Worm (Caenorhabditis elegans) whole organism, L3 larva: Measurements from ENCODE around the gene srh-296.
A peak's percentile ranks its signal among the peaks of the same experiment; 100 is the strongest.

Experiments used
- R02D3.7 ChIP-seq: fragments of 150-350 bp; optimal IDR thresholded peaks from 2 replicates; lab custom pipeline; 2014; ENCODE audit warnings: missing biosample characterization, missing genetic modification characterization
- ZK546.5 ChIP-seq: sonication (generic microtip); optimal IDR thresholded peaks from 2 replicates; lab custom pipeline; 2017; ENCODE audit warnings: missing biosample characterization, missing genetic modification characterization
- aly-2 ChIP-seq: fragments of 150-350 bp; optimal IDR thresholded peaks from 2 replicates; lab custom pipeline; 2014; ENCODE audit warnings: missing biosample characterization, missing genetic modification characterization
- ama-1 ChIP-seq: fragments of 150-350 bp; optimal IDR thresholded peaks from 2 replicates; lab custom pipeline; 2018
- ceh-16 ChIP-seq: sonication (generic microtip); optimal IDR thresholded peaks from 2 replicates; lab custom pipeline; 2017; ENCODE audit warnings: missing biosample characterization, missing genetic modification characterization
- ceh-28 ChIP-seq: fragments of 150-350 bp; optimal IDR thresholded peaks from 2 replicates; lab custom pipeline; 2014; ENCODE audit warnings: missing biosample characterization, missing genetic modification reagents, missing genetic modification characterization
- ceh-82 ChIP-seq: fragments of 150-350 bp; optimal IDR thresholded peaks from 2 replicates; lab custom pipeline; 2014; ENCODE audit warnings: missing biosample characterization, missing genetic modification characterization
- ceh-9 ChIP-seq: sonication (generic microtip); optimal IDR thresholded peaks from 2 replicates; lab custom pipeline; 2018; ENCODE audit warnings: missing biosample characterization, missing genetic modification characterization
- daf-12 ChIP-seq: fragments of 150-350 bp; optimal IDR thresholded peaks from 2 replicates; lab custom pipeline; 2014; ENCODE audit warnings: missing biosample characterization, missing genetic modification reagents, missing genetic modification characterization
- egl-27 ChIP-seq: sonication (generic microtip); optimal IDR thresholded peaks from 4 replicates; lab custom pipeline; 2017; ENCODE audit warnings: missing biosample characterization, missing genetic modification reagents, missing genetic modification characterization
- egl-5 ChIP-seq: fragments of 150-350 bp; optimal IDR thresholded peaks from 2 replicates; lab custom pipeline; 2017; ENCODE audit warnings: missing biosample characterization, missing genetic modification reagents, missing genetic modification characterization, inconsistent platforms
- elt-1 ChIP-seq: fragments of 150-350 bp; optimal IDR thresholded peaks from 2 replicates; lab custom pipeline; 2014; ENCODE audit warnings: missing biosample characterization, missing genetic modification characterization
- elt-2 ChIP-seq: sonication (generic microtip); optimal IDR thresholded peaks from 2 replicates; lab custom pipeline; 2016; ENCODE audit warnings: missing genetic modification reagents, mild to moderate bottlenecking, missing genetic modification characterization, missing compliant biosample characterization
- elt-3 ChIP-seq, 3 experiments: fragments of 150-350 bp in 1 of 3; sonication (generic microtip) in 2 of 3; optimal IDR thresholded peaks; 2 replicates in 2 of 3; 4 replicates in 1 of 3; lab custom pipeline; 2014 to 2017; ENCODE audit warnings: missing biosample characterization in 3 of 3, missing genetic modification characterization in 3 of 3
- eor-1 ChIP-seq, 2 experiments: fragments of 150-350 bp; optimal IDR thresholded peaks; 2 replicates each; lab custom pipeline; 2014 to 2018; ENCODE audit warnings: missing biosample characterization in 2 of 2, missing genetic modification characterization in 2 of 2
- fkh-10 ChIP-seq: sonication (generic microtip); optimal IDR thresholded peaks from 2 replicates; lab custom pipeline; 2017; ENCODE audit warnings: missing biosample characterization, missing genetic modification reagents, missing genetic modification characterization
- fkh-2 ChIP-seq: fragments of 150-350 bp; optimal IDR thresholded peaks from 2 replicates; lab custom pipeline; 2014; ENCODE audit warnings: missing biosample characterization, missing genetic modification reagents, missing genetic modification characterization
- fos-1 ChIP-seq: fragments of 150-350 bp; optimal IDR thresholded peaks from 2 replicates; lab custom pipeline; 2014; ENCODE audit warnings: missing biosample characterization, missing genetic modification characterization
- hmg-11 ChIP-seq: sonication (generic microtip); optimal IDR thresholded peaks from 2 replicates; lab custom pipeline; 2016; ENCODE audit warnings: missing genetic modification characterization, missing compliant biosample characterization
- jun-1 ChIP-seq: fragments of 150-350 bp; optimal IDR thresholded peaks from 2 replicates; lab custom pipeline; 2014; ENCODE audit warnings: missing biosample characterization, missing genetic modification reagents, missing genetic modification characterization
- lin-15B ChIP-seq: fragments of 150-350 bp; optimal IDR thresholded peaks from 2 replicates; lab custom pipeline; 2014; ENCODE audit warnings: missing biosample characterization, missing genetic modification characterization
- lin-39 ChIP-seq: fragments of 150-350 bp; optimal IDR thresholded peaks from 2 replicates; lab custom pipeline; 2018; ENCODE audit warnings: missing biosample characterization, missing genetic modification reagents, missing genetic modification characterization
- lsy-12 ChIP-seq: sonication (generic microtip); optimal IDR thresholded peaks from 2 replicates; lab custom pipeline; 2016; ENCODE audit warnings: mild to moderate bottlenecking, missing genetic modification characterization, missing compliant biosample characterization
- mdl-1 ChIP-seq: fragments of 150-350 bp; optimal IDR thresholded peaks from 2 replicates; lab custom pipeline; 2014; ENCODE audit warnings: missing biosample characterization, missing genetic modification characterization
- mml-1 ChIP-seq: fragments of 150-350 bp; sonication (generic microtip); optimal IDR thresholded peaks from 3 replicates; lab custom pipeline; 2014; ENCODE audit warnings: missing biosample characterization, missing genetic modification characterization
- nfya-1 ChIP-seq: sonication (generic microtip); optimal IDR thresholded peaks from 2 replicates; lab custom pipeline; 2017; ENCODE audit warnings: missing genetic modification characterization, mild to moderate bottlenecking, missing compliant biosample characterization, antibody characterized with exemption, moderate library complexity; ENCODE audit not compliant: insufficient read depth
- nhr-11 ChIP-seq: fragments of 150-350 bp; optimal IDR thresholded peaks from 2 replicates; lab custom pipeline; 2014; ENCODE audit warnings: missing biosample characterization, missing genetic modification characterization
- nhr-12 ChIP-seq: fragments of 150-350 bp; optimal IDR thresholded peaks from 2 replicates; lab custom pipeline; 2014; ENCODE audit warnings: missing biosample characterization, missing genetic modification characterization
- nhr-23 ChIP-seq: fragments of 150-350 bp; optimal IDR thresholded peaks from 2 replicates; lab custom pipeline; 2014; ENCODE audit warnings: missing biosample characterization, missing genetic modification reagents, missing genetic modification characterization
- nhr-237 ChIP-seq: fragments of 150-350 bp; optimal IDR thresholded peaks from 2 replicates; lab custom pipeline; 2014; ENCODE audit warnings: missing biosample characterization, missing genetic modification characterization
- nhr-25 ChIP-seq: sonication (generic microtip); optimal IDR thresholded peaks from 2 replicates; lab custom pipeline; 2017; ENCODE audit warnings: missing biosample characterization, missing genetic modification characterization
- nhr-28 ChIP-seq: fragments of 150-350 bp; optimal IDR thresholded peaks from 2 replicates; lab custom pipeline; 2014; ENCODE audit warnings: missing biosample characterization, missing genetic modification characterization
- nhr-43 ChIP-seq: sonication (generic microtip); optimal IDR thresholded peaks from 2 replicates; lab custom pipeline; 2016; ENCODE audit warnings: mild to moderate bottlenecking, missing genetic modification characterization, missing compliant biosample characterization; ENCODE audit not compliant: poor library complexity, severe bottlenecking
- nhr-67 ChIP-seq: fragments of 150-350 bp; optimal IDR thresholded peaks from 2 replicates; lab custom pipeline; 2014; ENCODE audit warnings: missing biosample characterization, missing genetic modification characterization
- nhr-76 ChIP-seq: fragments of 150-350 bp; sonication (generic microtip); optimal IDR thresholded peaks from 5 replicates; lab custom pipeline; 2014; ENCODE audit warnings: missing biosample characterization, missing genetic modification characterization
- nhr-77 ChIP-seq: fragments of 150-350 bp; optimal IDR thresholded peaks from 2 replicates; lab custom pipeline; 2014; ENCODE audit warnings: missing biosample characterization, missing genetic modification characterization
- pha-4 ChIP-seq: fragments of 150-350 bp; optimal IDR thresholded peaks from 2 replicates; lab custom pipeline; 2014; ENCODE audit warnings: missing biosample characterization, missing genetic modification reagents, missing genetic modification characterization
- pqm-1 ChIP-seq: fragments of 150-350 bp; optimal IDR thresholded peaks from 2 replicates; lab custom pipeline; 2017; ENCODE audit warnings: missing biosample characterization, missing genetic modification characterization, inconsistent platforms
- sea-2 ChIP-seq: fragments of 150-350 bp; sonication (generic microtip); optimal IDR thresholded peaks from 4 replicates; lab custom pipeline; 2014; ENCODE audit warnings: missing biosample characterization, missing genetic modification reagents, missing genetic modification characterization
- skn-1 ChIP-seq: fragments of 150-350 bp; optimal IDR thresholded peaks from 2 replicates; lab custom pipeline; 2014; ENCODE audit warnings: missing biosample characterization, missing genetic modification characterization
- snpc-4 ChIP-seq: fragments of 150-350 bp; optimal IDR thresholded peaks from 2 replicates; lab custom pipeline; 2014; ENCODE audit warnings: missing biosample characterization, missing genetic modification characterization
- tbx-2 ChIP-seq: sonication (generic microtip); optimal IDR thresholded peaks from 2 replicates; lab custom pipeline; 2016; ENCODE audit warnings: mild to moderate bottlenecking, missing genetic modification characterization, missing compliant biosample characterization
- unc-39 ChIP-seq: sonication (generic microtip); optimal IDR thresholded peaks from 4 replicates; lab custom pipeline; 2017; ENCODE audit warnings: missing biosample characterization, missing genetic modification characterization
- unc-62 ChIP-seq: fragments of 150-350 bp; sonication (generic microtip); optimal IDR thresholded peaks from 4 replicates; lab custom pipeline; 2014; ENCODE audit warnings: missing biosample characterization, missing genetic modification reagents, missing genetic modification characterization
- zag-1 ChIP-seq: fragments of 150-350 bp; optimal IDR thresholded peaks from 2 replicates; lab custom pipeline; 2014; ENCODE audit warnings: missing biosample characterization, missing genetic modification characterization
- ztf-11 ChIP-seq: fragments of 150-350 bp; optimal IDR thresholded peaks from 2 replicates; lab custom pipeline; 2014; ENCODE audit warnings: missing biosample characterization, missing genetic modification characterization
- ztf-4 ChIP-seq: fragments of 150-350 bp; optimal IDR thresholded peaks from 2 replicates; lab custom pipeline; 2014; ENCODE audit warnings: missing biosample characterization, missing genetic modification characterization

srh-296 gene

ce11 chrV:17855889-17856288, 45.7 kb downstream of the srh-296 start, which contains the start of gene tcc-1:
Gene tcc-1 (minus strand): TSS chrV:17855989.
- TF ChIP-seq hmg-11 (tag; lab: Kevin White, UChicago): no peak
- TF ChIP-seq elt-3 (tag; optimal IDR thresholded peaks at IDR 0.05; lab: Kevin White, UChicago): no peak
- TF ChIP-seq lsy-12 (tag; lab: Kevin White, UChicago): no peak
- no peak for TF ChIP-seq nhr-12 (tag; lab: Kevin White, UChicago)
- TF ChIP-seq jun-1 (tag; lab: Kevin White, UChicago): no peak
- no peak for TF ChIP-seq elt-1 (tag; lab: Kevin White, UChicago)
- TF ChIP-seq zag-1 (tag; lab: Kevin White, UChicago): no peak
- TF ChIP-seq egl-5 (tag; lab: Kevin White, UChicago): no peak
- no peak for TF ChIP-seq unc-62
- TF ChIP-seq sea-2 (GFP tag; lab: Kevin White, UChicago): no peak
- TF ChIP-seq ceh-9: no peak
- TF ChIP-seq nhr-43 (tag; lab: Kevin White, UChicago): no peak
- TF ChIP-seq nhr-67 (tag; lab: Kevin White, UChicago): no peak
- TF ChIP-seq ZK546.5: no peak
- no peak for TF ChIP-seq ceh-28
- TF ChIP-seq lin-39: no peak
- no peak for TF ChIP-seq mdl-1 (tag; lab: Kevin White, UChicago)
- TF ChIP-seq daf-12: no peak
- TF ChIP-seq, all 47 proteins: peak for 0

ce11 chrV:17857901-17858300, 47.7 kb downstream of the srh-296 start:
- TF ChIP-seq ama-1 (lab: Kevin White, UChicago) (no peak), tbx-2 (peak; percentile 68), egl-5 (tag; lab: Kevin White, UChicago) (peak; percentile 62), nhr-23 (peak; percentile 80), zag-1 (tag; lab: Kevin White, UChicago) (no peak), ztf-11 (tag; lab: Kevin White, UChicago) (no peak), egl-27 (tag; lab: Kevin White, UChicago) (no peak), nhr-25 (tag; lab: Kevin White, UChicago) (peak; percentile 24), daf-12 (no peak), unc-62 (peak; percentile 64), snpc-4 (tag; lab: Kevin White, UChicago) (peak; percentile 63), ZK546.5 (no peak), sea-2 (GFP tag; lab: Kevin White, UChicago) (no peak), elt-3 (tag; optimal IDR thresholded peaks at IDR 0.05; lab: Kevin White, UChicago) (no peak), nhr-237 (no peak), hmg-11 (tag; lab: Kevin White, UChicago) (peak; percentile 93), elt-1 (tag; lab: Kevin White, UChicago) (no peak), jun-1 (tag; lab: Kevin White, UChicago) (peak; percentile 73), fkh-2 (tag; lab: Kevin White, UChicago) (no peak), ceh-28 (peak; percentile 78), mml-1 (no peak), lin-39 (peak; percentile 90), nhr-28 (no peak), nhr-43 (tag; lab: Kevin White, UChicago) (no peak), nhr-11 (no peak), fos-1 (tag; lab: Kevin White, UChicago) (no peak), eor-1 (tag; optimal IDR thresholded peaks at IDR 0.05; lab: Kevin White, UChicago) (no peak), ztf-4 (tag; lab: Kevin White, UChicago) (no peak), aly-2 (tag; lab: Kevin White, UChicago) (no peak), nhr-67 (tag; lab: Kevin White, UChicago) (no peak), fkh-10 (peak; percentile 64), unc-39 (tag; lab: Kevin White, UChicago) (no peak), nhr-77 (tag; lab: Kevin White, UChicago) (no peak), elt-2 (peak; percentile 71), mdl-1 (tag; lab: Kevin White, UChicago) (peak; percentile 71), pha-4 (peak; percentile 69), nfya-1 (tag; lab: Kevin White, UChicago) (peak; percentile 99), ceh-16 (tag; lab: Kevin White, UChicago) (no peak), R02D3.7 (tag; lab: Kevin White, UChicago) (peak; percentile 65), skn-1 (tag; lab: Kevin White, UChicago) (peak; percentile 33), pqm-1 (tag; lab: Kevin White, UChicago) (peak; percentile 66), lsy-12 (tag; lab: Kevin White, UChicago) (peak; percentile 61), nhr-76 (tag; lab: Kevin White, UChicago) (no peak), nhr-12 (tag; lab: Kevin White, UChicago) (no peak), lin-15B (tag; lab: Kevin White, UChicago) (peak; percentile 79), ceh-9 (no peak), ceh-82 (tag; lab: Kevin White, UChicago) (peak; percentile 49)
- TF ChIP-seq, all 47 proteins: peak for 21
